Fruit fly (Drosophila melanogaster) Kc167 (cell line): ENCODE results near the gene CG17380.

Experiments used
- Sin3A ChIP-seq: fragments of >200 bp; optimal IDR thresholded peaks from 2 replicates; lab custom pipeline; 2018; ENCODE audit warnings: missing external identifiers
- ttk ChIP-seq: sonication (Bioruptor generic); optimal IDR thresholded peaks from 2 replicates; lab custom pipeline; 2017; ENCODE audit warnings: missing external identifiers

DNA sequence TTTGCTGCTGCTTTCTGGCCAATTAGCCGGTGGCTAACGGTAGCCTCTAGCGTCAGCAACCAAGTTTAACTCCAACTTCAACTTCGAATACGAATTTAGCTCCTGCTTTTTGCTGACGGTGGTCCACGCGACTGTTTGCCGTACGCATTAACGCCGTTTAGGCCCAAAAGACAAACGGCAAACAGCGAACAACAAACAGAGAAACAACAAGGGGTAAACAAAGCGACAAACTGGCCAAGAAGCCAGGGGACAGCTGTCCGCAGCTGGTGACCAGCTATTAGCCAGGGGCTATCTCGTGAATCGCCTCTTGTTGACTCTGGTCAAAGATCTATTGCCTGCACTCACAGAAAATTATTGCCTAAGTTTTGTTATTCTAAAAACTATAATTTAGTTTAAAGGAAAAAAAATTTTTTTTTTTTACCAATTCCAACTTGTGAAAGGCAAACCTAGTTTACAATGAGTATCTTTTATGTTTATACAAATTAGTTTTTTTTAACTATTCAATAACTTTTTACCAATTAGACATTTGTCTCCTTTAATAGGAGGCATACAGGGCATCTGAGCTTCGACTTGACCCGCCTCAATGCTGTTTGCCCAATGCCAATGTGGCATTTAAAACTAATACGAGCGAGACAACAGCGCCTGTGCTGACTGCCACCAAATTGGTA lies 41.9 kb upstream of the CG17380 start:
- TF ChIP-seq Sin3A (lab: Kevin White, UChicago) (no peak), ttk (no peak)
